Worm (Caenorhabditis elegans): Measurements from ENCODE around the gene zig-6.

- TF ChIP-seq ceh-91 (GFP tag; IDR thresholded peaks at IDR 0.05) (no peak), egl-44 (GFP tag; IDR thresholded peaks at IDR 0.05) (no peak), tlf-1 (GFP tag; optimal IDR thresholded peaks at IDR 0.05) (no peak), ets-4 (GFP tag; optimal IDR thresholded peaks at IDR 0.05) (no peak), madf-6 (GFP tag; IDR thresholded peaks at IDR 0.05) (no peak), ama-1 (optimal IDR thresholded peaks at IDR 0.05) (no peak), ama-1 (GFP tag; optimal IDR thresholded peaks at IDR 0.05) (no peak)
These were observed 22.2 kb upstream of the zig-6 start for ce11 chrX:5210927-5211655.
